Worm (Caenorhabditis elegans) whole organism, L4/young adult: ENCODE data around the gene F59E11.7.

Experiments
- W03F9.2 ChIP-seq: fragments of 150-350 bp; optimal IDR thresholded peaks from 2 replicates; lab custom pipeline; 2014; ENCODE audit warnings: missing biosample characterization, missing genetic modification characterization
- dao-5 ChIP-seq: sonication (generic microtip); optimal IDR thresholded peaks from 2 replicates; lab custom pipeline; 2016; ENCODE audit warnings: missing genotype, missing genetic modification characterization, moderate library complexity, missing compliant biosample characterization
- him-1 ChIP-seq: sonication (generic microtip); optimal IDR thresholded peaks from 2 replicates; lab custom pipeline; 2016; ENCODE audit warnings: missing genotype, missing genetic modification reagents, missing genetic modification characterization, missing compliant biosample characterization

ce11 chrV:9005243-9005642 is 15.2 kb downstream of the F59E11.7 start, which contains the start of gene srx-3:
- TF ChIP-seq him-1 (tag; lab: Kevin White, UChicago) = no peak
- no peak for TF ChIP-seq dao-5 (tag; lab: Kevin White, UChicago)
- no peak for TF ChIP-seq W03F9.2 (tag; lab: Kevin White, UChicago)
